Worm (Caenorhabditis elegans) whole organism, late embryonic: ENCODE measurements around the gene pigt-1.
A peak's percentile ranks its signal among the peaks of the same experiment; 100 is the strongest.

Experiments
- C08G9.2 ChIP-seq: sonication (generic microtip); optimal IDR thresholded peaks from 2 replicates; lab custom pipeline; 2016; ENCODE audit warnings: mild to moderate bottlenecking, missing genetic modification characterization, moderate library complexity, missing compliant biosample characterization
- C38D4.7 ChIP-seq: fragments of 200-800 bp; sonication (Bioruptor generic); optimal IDR thresholded peaks from 2 replicates; lab custom pipeline; 2018; ENCODE audit warnings: mild to moderate bottlenecking, missing genetic modification characterization, moderate library complexity, missing compliant biosample characterization
- ahr-1 ChIP-seq: sonication (generic microtip); optimal IDR thresholded peaks from 2 replicates; lab custom pipeline; 2016; ENCODE audit warnings: missing genetic modification characterization, missing compliant biosample characterization
- ceh-14 ChIP-seq: sonication (generic microtip); optimal IDR thresholded peaks from 2 replicates; lab custom pipeline; 2016; ENCODE audit warnings: missing genotype, missing genetic modification characterization, missing compliant biosample characterization
- ceh-18 ChIP-seq: sonication (generic microtip); optimal IDR thresholded peaks from 2 replicates; lab custom pipeline; 2016; ENCODE audit warnings: missing genetic modification characterization, missing compliant biosample characterization
- ceh-2 ChIP-seq: sonication (generic microtip); optimal IDR thresholded peaks from 2 replicates; lab custom pipeline; 2016; ENCODE audit warnings: missing genotype, missing genetic modification characterization, missing compliant biosample characterization
- ceh-22 ChIP-seq: sonication (generic microtip); optimal IDR thresholded peaks from 2 replicates; lab custom pipeline; 2017; ENCODE audit warnings: missing biosample characterization, missing genetic modification characterization
- ceh-24 ChIP-seq: sonication (generic microtip); optimal IDR thresholded peaks from 2 replicates; lab custom pipeline; 2016; ENCODE audit warnings: mild to moderate bottlenecking, missing genetic modification characterization, missing compliant biosample characterization
- ceh-31 ChIP-seq: sonication (generic microtip); optimal IDR thresholded peaks from 2 replicates; lab custom pipeline; 2016; ENCODE audit warnings: missing genetic modification characterization, missing compliant biosample characterization
- ceh-6 ChIP-seq: fragments of 200-800 bp; sonication (Bioruptor generic); optimal IDR thresholded peaks from 2 replicates; lab custom pipeline; 2018; ENCODE audit warnings: mild to moderate bottlenecking, missing genetic modification characterization, missing compliant biosample characterization
- dve-1 ChIP-seq: sonication (generic microtip); optimal IDR thresholded peaks from 2 replicates; lab custom pipeline; 2017; ENCODE audit warnings: antibody characterized with exemption, mild to moderate bottlenecking, missing genetic modification characterization, missing compliant biosample characterization
- elt-4 ChIP-seq: sonication (generic microtip); optimal IDR thresholded peaks from 2 replicates; lab custom pipeline; 2016; ENCODE audit warnings: missing genetic modification characterization, missing compliant biosample characterization
- ets-4 ChIP-seq: sonication (generic microtip); optimal IDR thresholded peaks from 2 replicates; lab custom pipeline; 2016; ENCODE audit warnings: missing genetic modification characterization, missing compliant biosample characterization
- fax-1 ChIP-seq: sonication (generic microtip); optimal IDR thresholded peaks from 2 replicates; lab custom pipeline; 2016; ENCODE audit warnings: missing genotype, missing genetic modification characterization, missing compliant biosample characterization
- fkh-10 ChIP-seq: fragments of 150-350 bp; optimal IDR thresholded peaks from 2 replicates; lab custom pipeline; 2014; ENCODE audit warnings: missing biosample characterization, missing genetic modification reagents, missing genetic modification characterization
- fkh-6 ChIP-seq: sonication (generic microtip); optimal IDR thresholded peaks from 2 replicates; lab custom pipeline; 2016; ENCODE audit warnings: missing genetic modification characterization, missing compliant biosample characterization
- hlh-30 ChIP-seq: sonication (generic microtip); optimal IDR thresholded peaks from 2 replicates; lab custom pipeline; 2017; ENCODE audit warnings: antibody characterized with exemption, missing genetic modification characterization, missing compliant biosample characterization; ENCODE audit not compliant: insufficient read depth
- hlh-6 ChIP-seq: sonication (generic microtip); optimal IDR thresholded peaks from 2 replicates; lab custom pipeline; 2016; ENCODE audit warnings: missing genotype, missing genetic modification characterization, missing compliant biosample characterization
- mec-3 ChIP-seq: sonication (generic microtip); optimal IDR thresholded peaks from 2 replicates; lab custom pipeline; 2016; ENCODE audit warnings: borderline replicate concordance, missing genetic modification characterization, missing compliant biosample characterization
- nfya-1 ChIP-seq: sonication (generic microtip); optimal IDR thresholded peaks from 2 replicates; lab custom pipeline; 2017; ENCODE audit warnings: missing genetic modification characterization, mild to moderate bottlenecking, missing compliant biosample characterization, antibody characterized with exemption, moderate library complexity
- npax-4 ChIP-seq: sonication (generic microtip); optimal IDR thresholded peaks from 2 replicates; lab custom pipeline; 2016; ENCODE audit warnings: missing genetic modification characterization, missing compliant biosample characterization
- odd-2 ChIP-seq: sonication (generic microtip); optimal IDR thresholded peaks from 2 replicates; lab custom pipeline; 2017; ENCODE audit warnings: antibody characterized with exemption, mild to moderate bottlenecking, missing genetic modification characterization, missing compliant biosample characterization
- pag-3 ChIP-seq: sonication (generic microtip); optimal IDR thresholded peaks from 2 replicates; lab custom pipeline; 2016; ENCODE audit warnings: missing compliant biosample characterization, missing genetic modification characterization, borderline replicate concordance
- pat-9 ChIP-seq: fragments of 200-800 bp; sonication (Bioruptor generic); optimal IDR thresholded peaks from 2 replicates; lab custom pipeline; 2018; ENCODE audit warnings: mild to moderate bottlenecking, missing genetic modification characterization, moderate library complexity, missing compliant biosample characterization
- ref-2 ChIP-seq: sonication (generic microtip); optimal IDR thresholded peaks from 2 replicates; lab custom pipeline; 2016; ENCODE audit warnings: missing genetic modification characterization, missing compliant biosample characterization
- rnt-1 ChIP-seq: sonication (generic microtip); optimal IDR thresholded peaks from 2 replicates; lab custom pipeline; 2016; ENCODE audit warnings: missing genetic modification characterization, missing compliant biosample characterization
- sox-4 ChIP-seq: sonication (generic microtip); optimal IDR thresholded peaks from 2 replicates; lab custom pipeline; 2017; ENCODE audit warnings: mild to moderate bottlenecking, missing genetic modification characterization, inconsistent platforms, missing compliant biosample characterization
- tbx-2 ChIP-seq: sonication (generic microtip); optimal IDR thresholded peaks from 2 replicates; lab custom pipeline; 2016; ENCODE audit warnings: missing genetic modification characterization, missing compliant biosample characterization
- ttx-3 ChIP-seq: sonication (generic microtip); optimal IDR thresholded peaks from 2 replicates; lab custom pipeline; 2016; ENCODE audit warnings: missing genetic modification reagents, missing genetic modification characterization, missing compliant biosample characterization
- unc-42 ChIP-seq: sonication (generic microtip); optimal IDR thresholded peaks from 2 replicates; lab custom pipeline; 2016; ENCODE audit warnings: missing genotype, missing genetic modification characterization, missing compliant biosample characterization
- unc-55 ChIP-seq: sonication (generic microtip); optimal IDR thresholded peaks from 2 replicates; lab custom pipeline; 2017; ENCODE audit warnings: missing biosample characterization, missing genetic modification reagents, missing genetic modification characterization
- unc-86 ChIP-seq: sonication (generic microtip); optimal IDR thresholded peaks from 2 replicates; lab custom pipeline; 2016; ENCODE audit warnings: missing genetic modification characterization, missing compliant biosample characterization
- zip-5 ChIP-seq: sonication (generic microtip); optimal IDR thresholded peaks from 2 replicates; lab custom pipeline; 2016; ENCODE audit warnings: missing genetic modification characterization, missing compliant biosample characterization

Gene pigt-1

ce11 chrV:10954832-10955231 is 3.8 kb downstream of the pigt-1 start, which contains the start of gene F17C11.6:
Gene F17C11.6 (plus strand): TSS chrV:10955121.
- TF ChIP-seq pat-9 (tag; lab: Kevin White, UChicago) (no peak), pag-3 (tag; lab: Kevin White, UChicago) (no peak), nfya-1 (tag; lab: Kevin White, UChicago) (no peak), ceh-22 (tag; lab: Kevin White, UChicago) (no peak), fkh-6 (no peak)

- no peak for TF ChIP-seq ahr-1 (tag; lab: Kevin White, UChicago)
- no peak for TF ChIP-seq ceh-18 (tag; lab: Kevin White, UChicago)
- no peak for TF ChIP-seq ceh-14
- TF ChIP-seq fkh-10 (GFP tag; lab: Kevin White, UChicago), result no peak
- no peak for TF ChIP-seq unc-86
- no peak for TF ChIP-seq ceh-2 (tag; lab: Kevin White, UChicago)
- TF ChIP-seq npax-4 (tag; lab: Kevin White, UChicago), result no peak
- no peak for TF ChIP-seq ceh-24 (tag; lab: Kevin White, UChicago)
- TF ChIP-seq ttx-3 (tag; lab: Kevin White, UChicago), result no peak
- TF ChIP-seq zip-5 (tag; lab: Kevin White, UChicago), result no peak
- no peak for TF ChIP-seq odd-2 (tag; lab: Kevin White, UChicago)
- no peak for TF ChIP-seq mec-3
- TF ChIP-seq dve-1, result no peak
- TF ChIP-seq sox-4 (tag; lab: Kevin White, UChicago), result no peak
- no peak for TF ChIP-seq hlh-6 (tag; lab: Kevin White, UChicago)
- TF ChIP-seq unc-55 (GFP tag; lab: Kevin White, UChicago), result no peak
- TF ChIP-seq ceh-6, result no peak
- TF ChIP-seq pat-9 (tag; lab: Kevin White, UChicago), result no peak
Observed at ce11 chrV:10954334-10954733, 4.3 kb downstream of the pigt-1 start, which contains the start of gene clec-221. Gene clec-221 (minus strand): TSS chrV:10954434.

- no peak for TF ChIP-seq ets-4 (tag; lab: Kevin White, UChicago)
- no peak for TF ChIP-seq ahr-1 (tag; lab: Kevin White, UChicago)
- no peak for TF ChIP-seq C38D4.7 (GFP tag; lab: Kevin White, UChicago)
- no peak for TF ChIP-seq unc-86
- TF ChIP-seq elt-4 (tag; lab: Kevin White, UChicago), result no peak
- no peak for TF ChIP-seq fax-1
- TF ChIP-seq ceh-18 (tag; lab: Kevin White, UChicago), result no peak
Observed at ce11 chrV:10953471-10954155, 5.0 kb downstream of the pigt-1 start.

- TF ChIP-seq C08G9.2 (tag; lab: Kevin White, UChicago) (peak; percentile 8), rnt-1 (tag; lab: Kevin White, UChicago) (peak; percentile 9), unc-55 (GFP tag; lab: Kevin White, UChicago) (peak; percentile 5), tbx-2 (peak; percentile 42), ceh-18 (tag; lab: Kevin White, UChicago) (peak; percentile 90), ets-4 (tag; lab: Kevin White, UChicago) (no peak), unc-42 (peak; percentile 29), elt-4 (tag; lab: Kevin White, UChicago) (no peak), ref-2 (no peak), nfya-1 (tag; lab: Kevin White, UChicago) (peak; percentile 19), hlh-30 (peak; percentile 51), ceh-31 (tag; lab: Kevin White, UChicago) (peak; percentile 27)
Observed at ce11 chrV:10951655-10952278, 6.9 kb downstream of the pigt-1 start, which contains the start of gene F17C11.4. Gene F17C11.4 (plus strand): TSS chrV:10951860.
